Worm (Caenorhabditis elegans): ENCODE measurements around the gene ugt-29.

ugt-29 gene

DNA sequence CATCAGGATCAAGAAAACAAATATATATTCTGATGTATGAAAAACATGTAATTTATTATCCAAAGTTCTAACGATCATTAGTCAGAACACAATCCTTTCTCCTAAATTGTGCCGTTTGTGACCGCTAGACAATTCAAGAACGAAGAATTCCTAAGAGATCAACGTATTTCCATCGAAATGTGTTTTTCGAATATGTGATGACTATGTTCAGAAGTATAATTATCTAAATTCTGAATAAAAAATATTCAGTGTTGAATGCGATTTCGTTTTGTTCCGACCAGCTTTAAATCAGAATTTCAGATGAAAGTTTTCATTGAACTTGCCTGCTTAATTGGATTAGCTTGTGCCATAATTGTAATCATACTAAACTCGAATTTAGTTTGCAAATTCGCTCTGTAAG is 2.9 kb upstream of the ugt-29 start, which contains the start of gene srbc-37:
srbc-37 (plus strand) TSS at position 301 of the 400 bp plus-strand sequence.
- no peak for TF ChIP-seq snpc-4 (tag; optimal IDR thresholded peaks at IDR 0.05)
- TF ChIP-seq mep-1 (tag; optimal IDR thresholded peaks at IDR 0.05): no peak
- no peak for TF ChIP-seq pha-4 (tag; optimal IDR thresholded peaks at IDR 0.05)
- no peak for TF ChIP-seq ceh-43 (GFP tag; optimal IDR thresholded peaks at IDR 0.05)
- TF ChIP-seq elt-1 (tag; optimal IDR thresholded peaks at IDR 0.05; ENCODE audit: borderline replicate concordance, insufficient read depth): no peak
- no peak for TF ChIP-seq M03D4.4 (tag; optimal IDR thresholded peaks at IDR 0.05)
- no peak for TF ChIP-seq unc-120 (tag; optimal IDR thresholded peaks at IDR 0.05; ENCODE audit: poor library complexity, severe bottlenecking)
- TF ChIP-seq nhr-237 (tag; optimal IDR thresholded peaks at IDR 0.05): no peak
- TF ChIP-seq tbx-8 (GFP tag; optimal IDR thresholded peaks at IDR 0.05): no peak
- TF ChIP-seq sem-2 (GFP tag; optimal IDR thresholded peaks at IDR 0.05): no peak
- TF ChIP-seq lin-13 (tag; optimal IDR thresholded peaks at IDR 0.05): no peak
- TF ChIP-seq nhr-76 (tag; optimal IDR thresholded peaks at IDR 0.05): no peak

- TF ChIP-seq bed-3 (GFP tag; optimal IDR thresholded peaks at IDR 0.05): no peak
- TF ChIP-seq hlh-1 (tag; optimal IDR thresholded peaks at IDR 0.05): no peak
- peak; percentile 74 for TF ChIP-seq zip-8 (tag; optimal IDR thresholded peaks at IDR 0.05)
These were observed 338 bp downstream of the ugt-29 start for ce11 chrV:699051-699450.

ce11 chrV:695914-696313 is 3.5 kb downstream of the ugt-29 start, which contains the start of gene srj-52:
Gene srj-52, minus strand, starts transcription at chrV:696014.
- TF ChIP-seq nhr-2 (tag; optimal IDR thresholded peaks at IDR 0.05): no peak
- no peak for TF ChIP-seq ceh-83 (GFP tag; optimal IDR thresholded peaks at IDR 0.05)
- no peak for TF ChIP-seq sptf-1 (tag; optimal IDR thresholded peaks at IDR 0.05)
- no peak for TF ChIP-seq nhr-12 (tag; optimal IDR thresholded peaks at IDR 0.05)
- no peak for TF ChIP-seq mls-2 (tag; optimal IDR thresholded peaks at IDR 0.05)
- no peak for TF ChIP-seq pha-4 (tag; optimal IDR thresholded peaks at IDR 0.05)
- TF ChIP-seq snpc-4 (tag; optimal IDR thresholded peaks at IDR 0.05): no peak
- TF ChIP-seq cnd-1 (tag; optimal IDR thresholded peaks at IDR 0.05): no peak
- TF ChIP-seq unc-120 (tag; optimal IDR thresholded peaks at IDR 0.05; ENCODE audit: poor library complexity, severe bottlenecking): no peak
- no peak for TF ChIP-seq M03D4.4 (tag; optimal IDR thresholded peaks at IDR 0.05)
- TF ChIP-seq flh-1 (GFP tag; optimal IDR thresholded peaks at IDR 0.05): no peak
- TF ChIP-seq tbx-8 (GFP tag; optimal IDR thresholded peaks at IDR 0.05): no peak
- TF ChIP-seq mep-1 (tag; optimal IDR thresholded peaks at IDR 0.05): no peak

DNA sequence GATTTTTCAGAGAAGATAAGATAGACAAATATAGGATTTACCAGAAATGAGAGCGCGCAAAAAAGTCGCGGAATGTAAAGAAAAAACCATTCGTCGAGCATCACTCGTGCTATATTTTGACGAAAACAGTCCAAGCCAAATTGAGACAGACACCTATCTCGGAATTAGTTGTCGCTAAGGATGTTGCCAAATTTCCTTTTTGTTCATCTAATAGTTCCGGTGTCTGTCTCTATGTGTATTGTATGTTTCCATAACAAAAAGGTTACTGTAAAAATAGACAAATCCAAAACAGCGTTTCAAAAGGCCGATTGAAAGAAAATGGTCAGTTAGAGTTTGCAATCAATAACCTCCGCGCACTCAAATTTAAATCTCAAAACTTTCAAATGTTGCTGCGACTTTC is 4.8 kb downstream of the ugt-29 start, which contains the start of gene srj-53:
srj-53 (minus strand) TSS at position 101 of the 400 bp plus-strand sequence.
- TF ChIP-seq mep-1 (tag; optimal IDR thresholded peaks at IDR 0.05) (no peak), ceh-43 (GFP tag; optimal IDR thresholded peaks at IDR 0.05) (no peak), blmp-1 (tag; optimal IDR thresholded peaks at IDR 0.05) (no peak)

DNA sequence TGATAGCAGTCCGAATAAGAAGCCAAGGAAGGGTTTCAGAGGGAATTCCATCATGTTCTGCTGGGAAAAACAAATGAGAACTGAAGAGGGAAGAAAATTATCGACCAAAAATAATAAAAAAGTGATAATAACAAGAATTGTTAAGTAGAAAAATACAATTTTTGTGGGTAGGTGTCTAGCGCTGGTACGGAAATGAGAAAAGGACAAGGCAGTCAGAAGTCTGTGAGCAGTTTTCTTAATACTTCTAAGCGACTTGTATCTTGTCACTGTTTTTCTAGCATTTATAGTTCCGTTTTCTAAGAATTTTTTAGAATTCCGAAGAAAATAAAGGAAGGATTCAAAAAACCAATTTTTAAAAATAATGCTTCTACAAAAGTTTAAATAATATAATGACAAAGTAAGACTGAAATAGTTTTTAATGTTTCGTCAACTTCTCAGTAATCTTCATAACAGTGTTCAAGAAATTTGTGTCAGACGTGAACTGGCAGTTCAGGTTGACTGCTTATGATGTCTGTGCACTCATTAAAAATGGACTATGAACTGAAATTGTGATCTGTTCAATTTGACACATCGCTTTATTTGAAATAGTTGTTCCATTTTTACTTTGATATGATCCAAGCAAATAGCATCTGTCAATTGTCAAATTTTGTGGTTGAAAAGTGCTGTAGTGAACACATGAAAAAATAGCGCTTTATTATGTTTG is 6.5 kb downstream of the ugt-29 start, which contains the start of gene srx-4:
srx-4 (minus strand) TSS at position 51 of the 703 bp plus-strand sequence.
- no peak for TF ChIP-seq drap-1 (GFP tag; optimal IDR thresholded peaks at IDR 0.05)
- no peak for TF ChIP-seq mep-1 (tag; optimal IDR thresholded peaks at IDR 0.05)
- TF ChIP-seq tbx-8 (GFP tag; optimal IDR thresholded peaks at IDR 0.05): no peak
- no peak for TF ChIP-seq zip-8 (tag; optimal IDR thresholded peaks at IDR 0.05)
- TF ChIP-seq sptf-1 (tag; optimal IDR thresholded peaks at IDR 0.05): no peak

DNA sequence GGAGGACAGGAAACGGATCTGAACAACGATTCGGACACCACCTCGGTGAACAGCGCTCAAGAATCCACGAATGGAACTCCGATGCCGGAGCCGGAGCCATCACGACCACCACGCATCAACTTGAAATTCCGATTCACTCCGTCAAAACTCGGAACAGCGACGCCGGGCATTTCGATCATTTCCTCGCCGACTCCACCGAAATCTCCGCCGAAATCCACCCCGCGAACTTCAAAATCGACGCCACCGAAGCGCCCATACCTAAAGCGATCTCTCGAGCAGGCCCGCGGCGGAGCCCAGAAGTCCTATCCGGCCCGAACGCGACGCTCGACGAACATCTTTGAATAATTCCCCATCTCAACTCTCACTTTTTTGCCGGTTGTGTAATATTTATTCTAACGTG is 9.9 kb downstream of the ugt-29 start:
- TF ChIP-seq elt-3 (tag; optimal IDR thresholded peaks at IDR 0.05) (no peak), snpc-4 (tag; optimal IDR thresholded peaks at IDR 0.05) (no peak), lin-32 (GFP tag; optimal IDR thresholded peaks at IDR 0.05) (no peak), ceh-39 (tag; optimal IDR thresholded peaks at IDR 0.05) (no peak)

- TF ChIP-seq pha-4 (tag; optimal IDR thresholded peaks at IDR 0.05) (no peak), nhr-28 (tag; optimal IDR thresholded peaks at IDR 0.05) (no peak), lsy-2 (tag; optimal IDR thresholded peaks at IDR 0.05) (no peak), ceh-83 (GFP tag; optimal IDR thresholded peaks at IDR 0.05) (no peak), flh-1 (GFP tag; optimal IDR thresholded peaks at IDR 0.05) (no peak), unc-39 (tag; optimal IDR thresholded peaks at IDR 0.05) (no peak), sem-2 (GFP tag; optimal IDR thresholded peaks at IDR 0.05) (no peak), ztf-11 (tag; optimal IDR thresholded peaks at IDR 0.05) (no peak), unc-62 (GFP tag; optimal IDR thresholded peaks at IDR 0.05) (no peak), mab-5 (tag; optimal IDR thresholded peaks at IDR 0.05) (no peak)
These were observed 12.0 kb downstream of the ugt-29 start, which contains the start of gene H25P19.1 for ce11 chrV:687384-687783. Gene H25P19.1, plus strand, starts transcription at chrV:687684.
